Fruit fly (Drosophila melanogaster) whole organism, adult: ENCODE data around the gene CG43845.
A peak's percentile ranks its signal among the peaks of the same experiment; 100 is the strongest.

Experiments
- CG11617 ChIP-seq: fragments of 200-800 bp; sonication (Bioruptor generic); optimal IDR thresholded peaks from 2 replicates; lab custom pipeline; 2017; ENCODE audit warnings: mild to moderate bottlenecking, missing biosample characterization, missing genetic modification reagents, missing genetic modification characterization
- CG12768 ChIP-seq: fragments of 200-800 bp; sonication (Bioruptor generic); optimal IDR thresholded peaks from 2 replicates; lab custom pipeline; 2017; ENCODE audit warnings: missing biosample characterization, missing genetic modification characterization, mild to moderate bottlenecking, moderate library complexity, missing genetic modification reagents
- CG14711 ChIP-seq: fragments of 200-800 bp; sonication (Bioruptor generic); optimal IDR thresholded peaks from 2 replicates; lab custom pipeline; 2018; ENCODE audit warnings: missing biosample characterization, mild to moderate bottlenecking, missing genetic modification characterization, moderate library complexity
- CG1620 ChIP-seq: fragments of 200-800 bp; sonication (Bioruptor generic); optimal IDR thresholded peaks from 2 replicates; lab custom pipeline; 2016; ENCODE audit warnings: missing biosample characterization, missing genetic modification characterization
- CG33017 ChIP-seq: fragments of 200-800 bp; sonication (Bioruptor generic); optimal IDR thresholded peaks from 2 replicates; lab custom pipeline; 2018; ENCODE audit warnings: missing biosample characterization, mild to moderate bottlenecking, missing genetic modification characterization, moderate library complexity
- CG5204 ChIP-seq: fragments of 200-800 bp; sonication (Bioruptor generic); optimal IDR thresholded peaks from 2 replicates; lab custom pipeline; 2016; ENCODE audit warnings: missing biosample characterization, missing genetic modification characterization
- CG7045 ChIP-seq: fragments of 200-800 bp; sonication (Bioruptor generic); optimal IDR thresholded peaks from 2 replicates; lab custom pipeline; 2017; ENCODE audit warnings: missing biosample characterization, mild to moderate bottlenecking, missing genetic modification characterization
- CG7101 ChIP-seq: fragments of 200-800 bp; sonication (Bioruptor generic); optimal IDR thresholded peaks from 2 replicates; lab custom pipeline; 2018; ENCODE audit warnings: missing biosample characterization, mild to moderate bottlenecking, missing genetic modification characterization, moderate library complexity
- Clk ChIP-seq: fragments of 200-800 bp; sonication (Bioruptor generic); optimal IDR thresholded peaks from 2 replicates; lab custom pipeline; 2017; ENCODE audit warnings: missing biosample characterization, missing genetic modification characterization
- Crg-1 ChIP-seq: fragments of 200-800 bp; sonication (Bioruptor generic); optimal IDR thresholded peaks from 2 replicates; lab custom pipeline; 2016; ENCODE audit warnings: missing biosample characterization, missing genetic modification characterization
- Hr96 ChIP-seq: fragments of 200-800 bp; sonication (Bioruptor generic); optimal IDR thresholded peaks from 2 replicates; lab custom pipeline; 2016; ENCODE audit warnings: missing biosample characterization, missing genetic modification characterization
- Mnt ChIP-seq: fragments of 200-800 bp; sonication (Bioruptor generic); optimal IDR thresholded peaks from 2 replicates; lab custom pipeline; 2016; ENCODE audit warnings: missing biosample characterization, mild to moderate bottlenecking, missing genetic modification characterization
- bab1 ChIP-seq: fragments of 200-800 bp; sonication (Bioruptor generic); optimal IDR thresholded peaks from 3 replicates; lab custom pipeline; 2019; ENCODE audit warnings: missing biosample characterization, mild to moderate bottlenecking, missing genetic modification characterization, moderate library complexity
- cic ChIP-seq: fragments of 200-800 bp; sonication (Bioruptor generic); optimal IDR thresholded peaks from 2 replicates; lab custom pipeline; 2017; ENCODE audit warnings: missing biosample characterization, mild to moderate bottlenecking, missing genetic modification characterization, moderate library complexity
- cnc ChIP-seq, 2 experiments: fragments of >200 bp; optimal IDR thresholded peaks; 2 replicates each; lab custom pipeline; 2017
- kay ChIP-seq: fragments of 200-800 bp; sonication (Bioruptor generic); peaks from one replicate; lab custom pipeline; 2016; ENCODE audit warnings: missing biosample characterization, missing genetic modification characterization, borderline replicate concordance
- ovo ChIP-seq: fragments of 200-800 bp; sonication (Bioruptor generic); optimal IDR thresholded peaks from 2 replicates; lab custom pipeline; 2016; ENCODE audit warnings: missing biosample characterization, missing genetic modification characterization
- pad ChIP-seq: fragments of 200-800 bp; sonication (Bioruptor generic); optimal IDR thresholded peaks from 3 replicates; lab custom pipeline; 2017; ENCODE audit warnings: missing biosample characterization, missing genetic modification characterization, mild to moderate bottlenecking, moderate library complexity, missing genetic modification reagents
- tj ChIP-seq: fragments of 200-800 bp; sonication (Bioruptor generic); optimal IDR thresholded peaks from 3 replicates; lab custom pipeline; 2017; ENCODE audit warnings: missing biosample characterization, mild to moderate bottlenecking, missing genetic modification characterization, moderate library complexity
- toe ChIP-seq: fragments of 200-800 bp; sonication (Bioruptor generic); optimal IDR thresholded peaks from 2 replicates; lab custom pipeline; 2016; ENCODE audit warnings: missing biosample characterization, missing genetic modification characterization

CG43845 gene

dm6 chr3R:5523070-5523637, at the start of gene CG43845, which contains the start of gene Nmdar1:
CG43845 (minus strand) TSS chr3R:5523120.
Nmdar1 (minus strand) TSS chr3R:5523328.
- TF ChIP-seq cic, result peak; percentile 3
- no peak for TF ChIP-seq ovo (GFP tag; lab: Kevin White, UChicago)

- TF ChIP-seq CG11617, result no peak
- peak; percentile 45 for TF ChIP-seq cic
- TF ChIP-seq Clk (GFP tag; lab: Kevin White, UChicago), result no peak
- TF ChIP-seq CG5204 (GFP tag; lab: Kevin White, UChicago), result no peak
Measured at dm6 chr3R:5571756-5572155, 48.8 kb upstream of the CG43845 start.

- TF ChIP-seq CG14711 (tag; lab: Kevin White, UChicago) (no peak), cic (peak; percentile 66), pad (GFP tag; lab: Kevin White, UChicago) (no peak), Crg-1 (GFP tag; lab: Kevin White, UChicago) (no peak), CG12768 (GFP tag; lab: Kevin White, UChicago) (no peak)
Measured at dm6 chr3R:5571437-5571750, 48.5 kb upstream of the CG43845 start.

dm6 chr3R:5570635-5571436, 47.9 kb upstream of the CG43845 start, which contains the start of gene CRMP:
CRMP (plus strand) TSS chr3R:5571108.
- no peak for TF ChIP-seq CG5204 (GFP tag; lab: Kevin White, UChicago)
- TF ChIP-seq CG11617, result peak; percentile 4
- no peak for TF ChIP-seq ovo (GFP tag; lab: Kevin White, UChicago)
- no peak for TF ChIP-seq bab1 (GFP tag; lab: Kevin White, UChicago)
- TF ChIP-seq CG7045 (GFP tag; lab: Kevin White, UChicago), result no peak
- no peak for TF ChIP-seq CG7101 (tag; lab: Kevin White, UChicago)
- TF ChIP-seq Hr96 (GFP tag; lab: Kevin White, UChicago), result no peak
- no peak for TF ChIP-seq Mnt
- no peak for TF ChIP-seq CG33017
- TF ChIP-seq kay (GFP tag; lab: Kevin White, UChicago), result peak; percentile 58
- TF ChIP-seq pad (GFP tag; lab: Kevin White, UChicago), result peak; percentile 34
- no peak for TF ChIP-seq Crg-1 (GFP tag; lab: Kevin White, UChicago)
- TF ChIP-seq CG12768 (GFP tag; lab: Kevin White, UChicago), result peak; percentile 25
- TF ChIP-seq cic, result no peak
- TF ChIP-seq toe (GFP tag; lab: Kevin White, UChicago), result no peak
- peak; percentile 37 for TF ChIP-seq tj (GFP tag; lab: Kevin White, UChicago)
- TF ChIP-seq CG1620, result no peak
- TF ChIP-seq cnc (optimal IDR thresholded peaks at IDR 0.05; lab: Kevin White, UChicago), result no peak
- TF ChIP-seq Clk (GFP tag; lab: Kevin White, UChicago), result no peak
- peak; percentile 11 for TF ChIP-seq CG14711 (tag; lab: Kevin White, UChicago)

- no peak for TF ChIP-seq Crg-1 (GFP tag; lab: Kevin White, UChicago)
- TF ChIP-seq CG33017, result peak; percentile 35
- TF ChIP-seq toe (GFP tag; lab: Kevin White, UChicago), result no peak
- peak; percentile 44 for TF ChIP-seq Clk (GFP tag; lab: Kevin White, UChicago)
- peak; percentile 66 for TF ChIP-seq CG11617
- TF ChIP-seq CG14711 (tag; lab: Kevin White, UChicago), result peak; percentile 65
- TF ChIP-seq CG12768 (GFP tag; lab: Kevin White, UChicago), result peak; percentile 44
- TF ChIP-seq pad (GFP tag; lab: Kevin White, UChicago), result peak; percentile 42
- TF ChIP-seq CG1620, result peak; percentile 81
- TF ChIP-seq cic, result peak; percentile 13
- TF ChIP-seq CG5204 (GFP tag; lab: Kevin White, UChicago), result no peak
- TF ChIP-seq CG7045 (GFP tag; lab: Kevin White, UChicago), result peak; percentile 36
- peak; percentile 77 for TF ChIP-seq Mnt
- peak; percentile 70 for TF ChIP-seq CG7101 (tag; lab: Kevin White, UChicago)
- peak; percentile 57 for TF ChIP-seq tj (GFP tag; lab: Kevin White, UChicago)
- peak; percentile 85 for TF ChIP-seq bab1 (GFP tag; lab: Kevin White, UChicago)
- no peak for TF ChIP-seq cnc (optimal IDR thresholded peaks at IDR 0.05; lab: Kevin White, UChicago)
- peak; percentile 69 for TF ChIP-seq ovo (GFP tag; lab: Kevin White, UChicago)
- TF ChIP-seq kay (GFP tag; lab: Kevin White, UChicago), result no peak
- peak; percentile 64 for TF ChIP-seq Hr96 (GFP tag; lab: Kevin White, UChicago)
Measured at dm6 chr3R:5568590-5568989, 45.7 kb upstream of the CG43845 start, which contains the start of the genes CG2931 and Rheb. CG2931 (minus strand) TSS chr3R:5568615. Rheb (plus strand) TSS chr3R:5568921.

- TF ChIP-seq cnc (optimal IDR thresholded peaks at IDR 0.05; lab: Kevin White, UChicago) (peak in 1 of 2 experiments; percentile 9), Clk (GFP tag; lab: Kevin White, UChicago) (peak; percentile 71), Crg-1 (GFP tag; lab: Kevin White, UChicago) (no peak), toe (GFP tag; lab: Kevin White, UChicago) (no peak), Mnt (peak; percentile 68), tj (GFP tag; lab: Kevin White, UChicago) (peak; percentile 35), Hr96 (GFP tag; lab: Kevin White, UChicago) (peak; percentile 69), CG7101 (tag; lab: Kevin White, UChicago) (peak; percentile 89), CG12768 (GFP tag; lab: Kevin White, UChicago) (peak; percentile 87), pad (GFP tag; lab: Kevin White, UChicago) (peak; percentile 56), cic (peak; percentile 88), CG7045 (GFP tag; lab: Kevin White, UChicago) (peak; percentile 87), CG33017 (peak; percentile 91), kay (GFP tag; lab: Kevin White, UChicago) (no peak), CG5204 (GFP tag; lab: Kevin White, UChicago) (no peak), CG14711 (tag; lab: Kevin White, UChicago) (peak; percentile 89), bab1 (GFP tag; lab: Kevin White, UChicago) (peak; percentile 62), CG11617 (peak; percentile 80), CG1620 (no peak), ovo (GFP tag; lab: Kevin White, UChicago) (no peak)
Measured at dm6 chr3R:5565623-5566022, 42.7 kb upstream of the CG43845 start.
